Fruit fly (Drosophila melanogaster) whole organism, embryonic: Measurements from ENCODE around the gene Rpt5.

Source experiments
- ATbp ChIP-seq: fragments of 200-800 bp; sonication (Bioruptor generic); optimal IDR thresholded peaks from 2 replicates; lab custom pipeline; 2017; ENCODE audit warnings: missing biosample characterization, mild to moderate bottlenecking, missing genetic modification characterization, missing genetic modification reagents
- Blimp-1 ChIP-seq: fragments of 200-800 bp; sonication (Bioruptor generic); optimal IDR thresholded peaks from 3 replicates; lab custom pipeline; 2018; ENCODE audit warnings: missing biosample characterization, missing genetic modification characterization, mild to moderate bottlenecking, moderate library complexity, missing genetic modification reagents
- CG10431 ChIP-seq: fragments of 200-800 bp; sonication (Bioruptor generic); optimal IDR thresholded peaks from 3 replicates; lab custom pipeline; 2018; ENCODE audit warnings: missing biosample characterization, mild to moderate bottlenecking, missing genetic modification characterization
- CG11247 ChIP-seq: fragments of 200-800 bp; sonication (Bioruptor generic); IDR thresholded peaks from 2 replicates; pipeline ENCODE4 v1.3.6; 2022; ENCODE audit warnings: missing biosample characterization, missing genetic modification characterization
- CG12219 ChIP-seq: fragments of 200-800 bp; sonication (Bioruptor generic); optimal IDR thresholded peaks from 3 replicates; lab custom pipeline; 2018; ENCODE audit warnings: missing biosample characterization, mild to moderate bottlenecking, missing genetic modification characterization
- CG13296 ChIP-seq: fragments of 200-800 bp; sonication (Bioruptor generic); optimal IDR thresholded peaks from 3 replicates; lab custom pipeline; 2018; ENCODE audit warnings: missing biosample characterization, mild to moderate bottlenecking, missing genetic modification characterization
- CG13894 ChIP-seq: fragments of 200-800 bp; sonication (Bioruptor generic); optimal IDR thresholded peaks from 3 replicates; lab custom pipeline; 2018; ENCODE audit warnings: missing biosample characterization, mild to moderate bottlenecking, missing genetic modification characterization, moderate library complexity
- CG14441 ChIP-seq: fragments of 200-800 bp; sonication (Bioruptor generic); IDR thresholded peaks from 2 replicates; pipeline ENCODE4 v1.3.6; 2022; ENCODE audit warnings: missing biosample characterization, missing genetic modification characterization
- CG14965 ChIP-seq: fragments of 200-800 bp; sonication (Bioruptor generic); optimal IDR thresholded peaks from 2 replicates; lab custom pipeline; 2016; ENCODE audit warnings: missing biosample characterization, missing genetic modification characterization, borderline replicate concordance
- CG15514 ChIP-seq: fragments of 200-800 bp; sonication (Bioruptor generic); optimal IDR thresholded peaks from 3 replicates; lab custom pipeline; 2017; ENCODE audit warnings: missing biosample characterization, missing genetic modification characterization, mild to moderate bottlenecking, moderate library complexity, missing genetic modification reagents
- CG1603 ChIP-seq: fragments of 200-800 bp; sonication (Bioruptor generic); optimal IDR thresholded peaks from 2 replicates; lab custom pipeline; 2019; ENCODE audit warnings: missing biosample characterization, mild to moderate bottlenecking, missing genetic modification characterization, moderate library complexity
- CG18262 ChIP-seq: fragments of 200-800 bp; optimal IDR thresholded peaks from 3 replicates; lab custom pipeline; 2019; ENCODE audit warnings: missing biosample characterization, mild to moderate bottlenecking, missing genetic modification characterization, moderate library complexity
- CG18764 ChIP-seq: fragments of 200-800 bp; sonication (Bioruptor generic); optimal IDR thresholded peaks from 3 replicates; lab custom pipeline; 2016; ENCODE audit warnings: missing biosample characterization, missing genetic modification characterization
- CG2116 ChIP-seq: fragments of 200-800 bp; sonication (Bioruptor generic); optimal IDR thresholded peaks from 3 replicates; lab custom pipeline; 2018; ENCODE audit warnings: missing biosample characterization, mild to moderate bottlenecking, missing genetic modification characterization
- CG2129 ChIP-seq: fragments of 200-800 bp; sonication (Bioruptor generic); IDR thresholded peaks from 2 replicates; pipeline ENCODE4 v1.3.6; 2022; ENCODE audit warnings: missing biosample characterization, missing genetic modification characterization; ENCODE audit not compliant: partially characterized antibody
- CG3407 ChIP-seq: fragments of 200-800 bp; sonication (Bioruptor generic); optimal IDR thresholded peaks from 2 replicates; lab custom pipeline; 2018; ENCODE audit warnings: missing biosample characterization, mild to moderate bottlenecking, missing genetic modification characterization
- CG4282 ChIP-seq: fragments of 200-800 bp; sonication (Bioruptor generic); optimal IDR thresholded peaks from 2 replicates; lab custom pipeline; 2016; ENCODE audit warnings: missing biosample characterization, missing genetic modification characterization
- CG4707 ChIP-seq: fragments of 200-800 bp; sonication (Bioruptor generic); optimal IDR thresholded peaks from 2 replicates; lab custom pipeline; 2018; ENCODE audit warnings: missing biosample characterization, mild to moderate bottlenecking, missing genetic modification characterization, moderate library complexity
- CG4820 ChIP-seq: fragments of 200-800 bp; sonication (Bioruptor generic); optimal IDR thresholded peaks from 3 replicates; lab custom pipeline; 2016; ENCODE audit warnings: missing biosample characterization, missing genetic modification characterization
- CG6854 ChIP-seq: fragments of 200-800 bp; sonication (Bioruptor generic); optimal IDR thresholded peaks from 3 replicates; lab custom pipeline; 2017; ENCODE audit warnings: missing biosample characterization, mild to moderate bottlenecking, missing genetic modification characterization
- CG7786 ChIP-seq: fragments of 200-800 bp; sonication (Bioruptor generic); optimal IDR thresholded peaks from 2 replicates; lab custom pipeline; 2016; ENCODE audit warnings: missing biosample characterization, missing genetic modification characterization
- CTCF ChIP-seq: fragments of 200-800 bp; sonication (Bioruptor generic); optimal IDR thresholded peaks from 2 replicates; lab custom pipeline; 2017; ENCODE audit warnings: missing biosample characterization, mild to moderate bottlenecking, missing genetic modification characterization, moderate library complexity
- Eip74EF ChIP-seq, 2 experiments: fragments of 200-800 bp in 1 of 2; fragments of >200 bp in 1 of 2; sonication (Bioruptor generic) in 1 of 2; optimal IDR thresholded peaks; 2 replicates each; lab custom pipeline; 2017 to 2019; ENCODE audit warnings: missing biosample characterization in 2 of 2, missing genetic modification characterization in 2 of 2, mild to moderate bottlenecking in 1 of 2, moderate library complexity in 1 of 2
- Elba2 ChIP-seq: fragments of 200-800 bp; sonication (Bioruptor generic); optimal IDR thresholded peaks from 3 replicates; lab custom pipeline; 2016; ENCODE audit warnings: missing biosample characterization, missing genetic modification characterization
- HLH4C ChIP-seq: fragments of 200-800 bp; sonication (Bioruptor generic); IDR thresholded peaks from 3 replicates; pipeline ENCODE4 v1.3.6; 2022; ENCODE audit warnings: missing biosample characterization, missing genetic modification characterization; ENCODE audit not compliant: partially characterized antibody
- HLHmδ ChIP-seq: fragments of 200-800 bp; sonication (Bioruptor generic); optimal IDR thresholded peaks from 2 replicates; lab custom pipeline; 2018; ENCODE audit warnings: missing biosample characterization, mild to moderate bottlenecking, missing genetic modification characterization, moderate library complexity
- Max ChIP-seq: fragments of 200-800 bp; sonication (Bioruptor generic); optimal IDR thresholded peaks from 2 replicates; lab custom pipeline; 2016; ENCODE audit warnings: missing biosample characterization, mild to moderate bottlenecking, missing genetic modification characterization
- Oli ChIP-seq: fragments of 200-800 bp; sonication (Bioruptor generic); optimal IDR thresholded peaks from 2 replicates; lab custom pipeline; 2018; ENCODE audit warnings: missing biosample characterization, mild to moderate bottlenecking, missing genetic modification characterization, moderate library complexity
- PHDP ChIP-seq: fragments of 200-800 bp; sonication (Bioruptor generic); optimal IDR thresholded peaks from 3 replicates; lab custom pipeline; 2018; ENCODE audit warnings: missing biosample characterization, mild to moderate bottlenecking, missing genetic modification characterization, moderate library complexity
- Ravus ChIP-seq: fragments of 200-800 bp; sonication (Bioruptor generic); IDR thresholded peaks from 2 replicates; pipeline ENCODE4 v1.3.6; 2022; ENCODE audit warnings: missing biosample characterization, missing genetic modification characterization
- TFAM ChIP-seq: fragments of 200-800 bp; sonication (Bioruptor generic); optimal IDR thresholded peaks from 2 replicates; lab custom pipeline; 2017; ENCODE audit warnings: missing biosample characterization, missing genetic modification characterization, inconsistent platforms
- amos ChIP-seq: fragments of 200-800 bp; sonication (Bioruptor generic); IDR thresholded peaks from 2 replicates; pipeline ENCODE4 v1.3.6; 2022; ENCODE audit warnings: missing biosample characterization, missing genetic modification characterization; ENCODE audit not compliant: partially characterized antibody
- bcd ChIP-seq: fragments of 200-800 bp; sonication (Bioruptor generic); optimal IDR thresholded peaks from 2 replicates; lab custom pipeline; 2017; ENCODE audit warnings: missing biosample characterization, mild to moderate bottlenecking, missing genetic modification characterization
- cad ChIP-seq: fragments of >200 bp; optimal IDR thresholded peaks from 2 replicates; lab custom pipeline; 2017; ENCODE audit warnings: missing biosample characterization, missing genetic modification characterization
- cg ChIP-seq: fragments of 200-800 bp; sonication (Bioruptor generic); optimal IDR thresholded peaks from 3 replicates; lab custom pipeline; 2019; ENCODE audit warnings: missing biosample characterization, mild to moderate bottlenecking, missing genetic modification characterization, moderate library complexity
- ci ChIP-seq: fragments of 200-800 bp; sonication (Bioruptor generic); IDR thresholded peaks from 3 replicates; pipeline ENCODE4 v1.3.6; 2022; ENCODE audit warnings: missing biosample characterization, missing genetic modification characterization
- croc ChIP-seq: fragments of 200-800 bp; sonication (Bioruptor generic); conservative IDR thresholded peaks from 3 replicates; pipeline ENCODE4 v1.3.6; 2022; ENCODE audit warnings: missing biosample characterization, missing genetic modification characterization
- dpn ChIP-seq, 2 experiments: fragments of 200-800 bp; sonication (Bioruptor generic); optimal IDR thresholded peaks; 3 replicates each; lab custom pipeline; 2016; ENCODE audit warnings: missing biosample characterization in 2 of 2, missing genetic modification characterization in 2 of 2
- dysf ChIP-seq: fragments of 200-800 bp; sonication (Bioruptor generic); IDR thresholded peaks from 3 replicates; pipeline ENCODE4 v1.3.6; 2022; ENCODE audit warnings: missing biosample characterization, missing genetic modification characterization
- eyg ChIP-seq: fragments of 200-800 bp; sonication (Bioruptor generic); optimal IDR thresholded peaks from 3 replicates; lab custom pipeline; 2016; ENCODE audit warnings: missing biosample characterization, missing genetic modification characterization
- ham ChIP-seq: fragments of 200-800 bp; sonication (Bioruptor generic); IDR thresholded peaks from 2 replicates; pipeline ENCODE4 v1.3.6; 2022; ENCODE audit warnings: missing biosample characterization, missing genetic modification characterization
- ind ChIP-seq: fragments of 200-800 bp; sonication (Bioruptor generic); optimal IDR thresholded peaks from 3 replicates; lab custom pipeline; 2016; ENCODE audit warnings: missing biosample characterization, missing genetic modification characterization
- kah ChIP-seq: fragments of 200-800 bp; sonication (Bioruptor generic); optimal IDR thresholded peaks from 2 replicates; lab custom pipeline; 2018; ENCODE audit warnings: missing biosample characterization, mild to moderate bottlenecking, missing genetic modification characterization
- row ChIP-seq: fragments of 200-800 bp; sonication (Bioruptor generic); IDR thresholded peaks from 3 replicates; pipeline ENCODE4 v1.3.6; 2022; ENCODE audit warnings: missing biosample characterization, missing genetic modification characterization
- seq ChIP-seq: fragments of 200-800 bp; sonication (Bioruptor generic); IDR thresholded peaks from 2 replicates; pipeline ENCODE4 v1.3.6; 2022; ENCODE audit warnings: missing biosample characterization, missing genetic modification characterization
- slp2 ChIP-seq: fragments of 200-800 bp; sonication (Bioruptor generic); optimal IDR thresholded peaks from 2 replicates; lab custom pipeline; 2016; ENCODE audit warnings: missing biosample characterization, missing genetic modification characterization
- so ChIP-seq: fragments of 200-800 bp; sonication (Bioruptor generic); IDR thresholded peaks from 3 replicates; pipeline ENCODE4 v1.3.6; 2022; ENCODE audit warnings: missing biosample characterization, missing genetic modification characterization
- vnd ChIP-seq: fragments of 200-800 bp; sonication (Bioruptor generic); IDR thresholded peaks from 3 replicates; pipeline ENCODE4 v1.3.6; 2022; ENCODE audit warnings: missing biosample characterization, missing genetic modification characterization; ENCODE audit not compliant: partially characterized antibody
- wdn ChIP-seq: fragments of 200-800 bp; sonication (Bioruptor generic); IDR thresholded peaks from 2 replicates; pipeline ENCODE4 v1.3.6; 2022; ENCODE audit warnings: missing biosample characterization, missing genetic modification characterization

Rpt5 gene

dm6 chr3R:23709508-23710208, 43.0 kb upstream of the Rpt5 start, which contains the start of gene CG10301 (continued):
- TF ChIP-seq Eip74EF (GFP tag; optimal IDR thresholded peaks at IDR 0.05; lab: Kevin White, UChicago) (peak in 1 of 2 experiments; percentile 20), ci (peak; percentile 82), CG18262 (tag; lab: Kevin White, UChicago) (peak; percentile 74), CG15514 (no peak), CG13296 (GFP tag; lab: Kevin White, UChicago) (no peak), slp2 (peak; percentile 1), HLHmδ (no peak), ATbp (GFP tag; lab: Kevin White, UChicago) (peak; percentile 56), cad (no peak), HLH4C (GFP tag; lab: Robert Waterston, UW) (no peak), CG10431 (no peak), CG4820 (GFP tag; lab: Kevin White, UChicago) (peak; percentile 67), CG7786 (GFP tag; lab: Kevin White, UChicago) (no peak), CG18764 (GFP tag; lab: Kevin White, UChicago) (peak; percentile 47), dysf (GFP tag; lab: Robert Waterston, UW) (peak; percentile 62; the same call in 2 of the 3 replicates), ham (GFP tag; lab: Robert Waterston, UW) (no peak), CG2116 (peak; percentile 20), CG11247 (no peak), Elba2 (GFP tag; lab: Kevin White, UChicago) (no peak), dpn (GFP tag; optimal IDR thresholded peaks at IDR 0.05; lab: Kevin White, UChicago) (peak; percentile 32 to 49), ind (GFP tag; lab: Kevin White, UChicago) (peak; percentile 20), so (GFP tag; lab: Robert Waterston, UW) (peak; percentile 41; the same call in 1 of the 3 replicates), CG2129 (GFP tag; lab: Robert Waterston, UW) (no peak), CTCF (GFP tag; lab: Kevin White, UChicago) (peak; percentile 13), croc (GFP tag; lab: Robert Waterston, UW) (peak; percentile 42; the same call in 1 of the 3 replicates), CG13894 (tag; lab: Kevin White, UChicago) (no peak), CG3407 (GFP tag; lab: Kevin White, UChicago) (peak; percentile 42), Blimp-1 (GFP tag; lab: Kevin White, UChicago) (peak; percentile 67), CG14441 (GFP tag; lab: Robert Waterston, UW) (peak; percentile 51), PHDP (tag; lab: Kevin White, UChicago) (peak; percentile 37), CG4282 (no peak), Ravus (GFP tag; lab: Robert Waterston, UW) (no peak; the same call in 1 of the 2 replicates), eyg (no peak), seq (GFP tag; lab: Robert Waterston, UW) (no peak), amos (no peak), cg (GFP tag; lab: Kevin White, UChicago) (no peak), CG1603 (tag; lab: Kevin White, UChicago) (peak; percentile 84), bcd (GFP tag; lab: Kevin White, UChicago) (peak; percentile 49), CG14965 (GFP tag; lab: Kevin White, UChicago) (no peak), Oli (tag; lab: Kevin White, UChicago) (peak; percentile 65), CG4707 (GFP tag; lab: Kevin White, UChicago) (peak; percentile 21), wdn (GFP tag; lab: Robert Waterston, UW) (no peak), row (peak; percentile 71), CG6854 (GFP tag; lab: Kevin White, UChicago) (no peak), vnd (GFP tag; lab: Robert Waterston, UW) (no peak), kah (GFP tag; lab: Kevin White, UChicago) (peak; percentile 34), TFAM (GFP tag; lab: Kevin White, UChicago) (no peak), Max (GFP tag; lab: Kevin White, UChicago) (peak; percentile 20), CG12219 (GFP tag; lab: Kevin White, UChicago) (peak; percentile 59)
